Fruit fly (Drosophila melanogaster): Measurements from ENCODE around the gene CG5439.

Gene CG5439

dm6 chr2L:13219281-13220092, 42.5 kb downstream of the CG5439 start, which contains the start of the genes CG9426 and mRF1:
CG9426 (minus strand) TSS chr2L:13219923.
mRF1 (plus strand) TSS chr2L:13219979.
- no peak for TF ChIP-seq noc (tag; optimal IDR thresholded peaks at IDR 0.05)

dm6 chr2L:13222225-13222648, 45.3 kb downstream of the CG5439 start, which contains the start of the genes Ski6 and CG16812:
Ski6 (minus strand) TSS chr2L:13222429.
CG16812 (plus strand) TSS chr2L:13222587.
- TF ChIP-seq noc (tag; optimal IDR thresholded peaks at IDR 0.05): no peak

- TF ChIP-seq noc (tag; optimal IDR thresholded peaks at IDR 0.05): no peak
Measured at dm6 chr2L:13225225-13225840, 48.4 kb downstream of the CG5439 start, which contains the start of gene CG15480. CG15480 (minus strand) TSS chr2L:13225275.

- no peak for TF ChIP-seq noc (tag; optimal IDR thresholded peaks at IDR 0.05)
Measured at dm6 chr2L:13227242-13227641, 50.3 kb downstream of the CG5439 start, which contains the start of gene CG16813. CG16813 (plus strand) TSS chr2L:13227529.

All from whole organism, larva.